Worm (Caenorhabditis elegans) whole organism, early embryonic: Measurements from ENCODE around the gene K12H4.2.

Experiments
- B0310.2 ChIP-seq: sonication (generic microtip); optimal IDR thresholded peaks from 2 replicates; lab custom pipeline; 2016; ENCODE audit warnings: mild to moderate bottlenecking, missing genetic modification characterization, missing compliant biosample characterization
- F13C5.2 ChIP-seq: sonication (generic microtip); optimal IDR thresholded peaks from 2 replicates; lab custom pipeline; 2017; ENCODE audit warnings: mild to moderate bottlenecking, missing genetic modification characterization, inconsistent platforms, missing compliant biosample characterization
- aly-1 ChIP-seq: sonication (generic microtip); optimal IDR thresholded peaks from 2 replicates; lab custom pipeline; 2016; ENCODE audit warnings: missing genetic modification characterization, missing compliant biosample characterization
- ama-1 ChIP-seq: fragments of 150-350 bp; optimal IDR thresholded peaks from 2 replicates; lab custom pipeline; 2014
- ceh-13 ChIP-seq: fragments of 200-800 bp; sonication (Bioruptor generic); optimal IDR thresholded peaks from 2 replicates; lab custom pipeline; 2018; ENCODE audit warnings: mild to moderate bottlenecking, missing genetic modification characterization, missing compliant biosample characterization
- ceh-36 ChIP-seq: sonication (generic microtip); optimal IDR thresholded peaks from 2 replicates; lab custom pipeline; 2016; ENCODE audit warnings: missing genetic modification characterization, inconsistent platforms, missing compliant biosample characterization
- ets-7 ChIP-seq: sonication (generic microtip); optimal IDR thresholded peaks from 2 replicates; lab custom pipeline; 2016; ENCODE audit warnings: missing genotype, missing genetic modification characterization, missing compliant biosample characterization
- flt-1 ChIP-seq: fragments of 200-800 bp; sonication (Bioruptor generic); IDR thresholded peaks from 2 replicates; pipeline ENCODE4 v1.3.6; 2022; ENCODE audit warnings: missing genetic modification characterization, missing compliant biosample characterization
- hmbx-1 ChIP-seq: sonication (generic microtip); optimal IDR thresholded peaks from 2 replicates; lab custom pipeline; 2016; ENCODE audit warnings: mild to moderate bottlenecking, missing genetic modification characterization, missing compliant biosample characterization
- hmg-4 ChIP-seq: fragments of 200-800 bp; sonication (Bioruptor generic); optimal IDR thresholded peaks from 2 replicates; lab custom pipeline; 2018; ENCODE audit warnings: mild to moderate bottlenecking, missing genetic modification characterization, missing compliant biosample characterization
- hnd-1 ChIP-seq: sonication (generic microtip); optimal IDR thresholded peaks from 2 replicates; lab custom pipeline; 2016; ENCODE audit warnings: missing genetic modification characterization, missing compliant biosample characterization
- pes-1 ChIP-seq: fragments of 200-800 bp; sonication (Bioruptor generic); IDR thresholded peaks from 2 replicates; pipeline ENCODE4 v1.3.6; 2022; ENCODE audit warnings: missing genetic modification reagents, missing genetic modification characterization, missing compliant biosample characterization
- scrt-1 ChIP-seq: fragments of 200-800 bp; sonication (Bioruptor generic); IDR thresholded peaks from 2 replicates; pipeline ENCODE4 v1.3.6; 2022; ENCODE audit warnings: missing genetic modification characterization, missing compliant biosample characterization
- sea-1 ChIP-seq: fragments of 200-800 bp; sonication (Bioruptor generic); conservative IDR thresholded peaks from 2 replicates; pipeline ENCODE4 v1.3.6; 2022; ENCODE audit warnings: missing genetic modification characterization, missing compliant biosample characterization
- tbx-11 ChIP-seq: fragments of 200-800 bp; sonication (Bioruptor generic); IDR thresholded peaks from 2 replicates; pipeline ENCODE4 v1.3.6; 2022; ENCODE audit warnings: missing genetic modification characterization, missing compliant biosample characterization
- tbx-37 ChIP-seq: fragments of 200-800 bp; sonication (Bioruptor generic); conservative IDR thresholded peaks from 2 replicates; pipeline ENCODE4 v1.3.6; 2022; ENCODE audit warnings: missing genetic modification reagents, missing genetic modification characterization, missing compliant biosample characterization
- tra-4 ChIP-seq: sonication (generic microtip); optimal IDR thresholded peaks from 2 replicates; lab custom pipeline; 2017; ENCODE audit warnings: missing genetic modification characterization, missing compliant biosample characterization

K12H4.2 gene

ce11 chrIII:8047412-8047811 is at the start of gene K12H4.2:
Gene K12H4.2 (plus strand): TSS chrIII:8047712.
- no peak for TF ChIP-seq ceh-36 (tag; lab: Kevin White, UChicago)
- TF ChIP-seq scrt-1 (GFP tag; lab: Robert Waterston, UW): no peak
- TF ChIP-seq aly-1 (tag; lab: Kevin White, UChicago): no peak
- TF ChIP-seq tbx-11 (GFP tag; lab: Robert Waterston, UW): no peak
- TF ChIP-seq pes-1 (GFP tag; lab: Robert Waterston, UW): no peak
- TF ChIP-seq B0310.2 (tag; lab: Kevin White, UChicago): no peak
- TF ChIP-seq F13C5.2 (tag; lab: Kevin White, UChicago): no peak
- TF ChIP-seq tra-4: no peak
- TF ChIP-seq ama-1 (lab: Kevin White, UChicago): no peak
- TF ChIP-seq ceh-13 (GFP tag; lab: Kevin White, UChicago): no peak
- no peak for TF ChIP-seq flt-1
- no peak for TF ChIP-seq ets-7 (tag; lab: Kevin White, UChicago)
- TF ChIP-seq hmg-4: no peak
- TF ChIP-seq tbx-37: no peak

- no peak for TF ChIP-seq B0310.2 (tag; lab: Kevin White, UChicago)
- TF ChIP-seq sea-1 (GFP tag; lab: Robert Waterston, UW): no peak
- TF ChIP-seq ets-7 (tag; lab: Kevin White, UChicago): no peak
Measured at ce11 chrIII:8001557-8001956, 46.0 kb upstream of the K12H4.2 start.

ce11 chrIII:8004091-8004490 is 43.4 kb upstream of the K12H4.2 start, which contains the start of gene C06G4.6:
Gene C06G4.6 (plus strand): TSS chrIII:8004391.
- TF ChIP-seq F13C5.2 (tag; lab: Kevin White, UChicago): no peak
- no peak for TF ChIP-seq hnd-1 (tag; lab: Kevin White, UChicago)
- TF ChIP-seq ceh-13 (GFP tag; lab: Kevin White, UChicago): no peak
- no peak for TF ChIP-seq aly-1 (tag; lab: Kevin White, UChicago)
- TF ChIP-seq sea-1 (GFP tag; lab: Robert Waterston, UW): no peak
- TF ChIP-seq scrt-1 (GFP tag; lab: Robert Waterston, UW): no peak
- no peak for TF ChIP-seq ets-7 (tag; lab: Kevin White, UChicago)
- no peak for TF ChIP-seq tra-4
- no peak for TF ChIP-seq B0310.2 (tag; lab: Kevin White, UChicago)
- no peak for TF ChIP-seq pes-1 (GFP tag; lab: Robert Waterston, UW)
- TF ChIP-seq hmg-4: no peak
- no peak for TF ChIP-seq tbx-11 (GFP tag; lab: Robert Waterston, UW)
- TF ChIP-seq tbx-37: no peak
- TF ChIP-seq ceh-36 (tag; lab: Kevin White, UChicago): no peak
- no peak for TF ChIP-seq hmbx-1 (tag; lab: Kevin White, UChicago)
- TF ChIP-seq flt-1: no peak
- TF ChIP-seq ama-1 (lab: Kevin White, UChicago): no peak

- no peak for TF ChIP-seq F13C5.2 (tag; lab: Kevin White, UChicago)
- TF ChIP-seq hnd-1 (tag; lab: Kevin White, UChicago): no peak
- TF ChIP-seq hmbx-1 (tag; lab: Kevin White, UChicago): no peak
- TF ChIP-seq flt-1: no peak
- no peak for TF ChIP-seq B0310.2 (tag; lab: Kevin White, UChicago)
- no peak for TF ChIP-seq tbx-11 (GFP tag; lab: Robert Waterston, UW)
- TF ChIP-seq tbx-37: no peak
- no peak for TF ChIP-seq aly-1 (tag; lab: Kevin White, UChicago)
- TF ChIP-seq pes-1 (GFP tag; lab: Robert Waterston, UW): no peak
- no peak for TF ChIP-seq scrt-1 (GFP tag; lab: Robert Waterston, UW)
- TF ChIP-seq ets-7 (tag; lab: Kevin White, UChicago): no peak
- no peak for TF ChIP-seq ceh-13 (GFP tag; lab: Kevin White, UChicago)
- no peak for TF ChIP-seq ceh-36 (tag; lab: Kevin White, UChicago)
- TF ChIP-seq ama-1 (lab: Kevin White, UChicago): no peak
- no peak for TF ChIP-seq tra-4
- no peak for TF ChIP-seq hmg-4
Measured at ce11 chrIII:8009769-8010168, 37.7 kb upstream of the K12H4.2 start, which contains the start of gene cit-1.1. Gene cit-1.1 (minus strand): TSS chrIII:8009821.

DNA sequence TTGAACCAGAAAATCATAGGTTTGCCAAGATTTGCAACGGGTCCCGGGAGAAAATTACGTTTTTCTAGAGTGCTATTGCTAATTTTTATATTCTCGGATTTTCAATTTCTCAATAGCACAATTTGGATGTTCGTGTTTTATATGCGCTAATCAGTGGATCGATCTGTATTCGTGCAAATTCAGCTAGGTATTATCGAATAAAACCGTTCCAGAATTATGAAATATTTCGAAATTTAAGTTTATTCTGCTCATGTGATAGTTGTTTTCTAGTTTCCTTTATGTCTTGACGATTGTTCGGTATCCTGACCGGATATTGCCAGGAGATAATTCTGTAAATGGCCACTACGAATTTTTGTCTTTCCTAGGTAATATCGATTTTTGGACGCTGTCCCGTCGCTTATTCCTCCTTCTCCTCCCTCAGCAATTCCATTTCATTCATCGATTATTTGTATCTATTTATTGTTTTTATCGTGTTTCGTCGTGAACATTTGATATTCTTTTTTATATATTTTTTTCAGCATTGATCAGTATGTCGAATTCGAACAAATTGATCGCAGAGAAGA is 37.2 kb upstream of the K12H4.2 start, which contains the start of gene cit-1.2:
TSS of gene cit-1.2 (plus strand) at position 513 of the 563 bp plus-strand sequence.
- no peak for TF ChIP-seq tbx-37
- TF ChIP-seq aly-1 (tag; lab: Kevin White, UChicago): no peak
- no peak for TF ChIP-seq hnd-1 (tag; lab: Kevin White, UChicago)
- no peak for TF ChIP-seq pes-1 (GFP tag; lab: Robert Waterston, UW)
- no peak for TF ChIP-seq F13C5.2 (tag; lab: Kevin White, UChicago)
- no peak for TF ChIP-seq tbx-11 (GFP tag; lab: Robert Waterston, UW)
- TF ChIP-seq ama-1 (lab: Kevin White, UChicago): no peak
- TF ChIP-seq hmbx-1 (tag; lab: Kevin White, UChicago): no peak
- TF ChIP-seq flt-1: no peak
- TF ChIP-seq hmg-4: no peak
- no peak for TF ChIP-seq B0310.2 (tag; lab: Kevin White, UChicago)
- no peak for TF ChIP-seq ets-7 (tag; lab: Kevin White, UChicago)
- no peak for TF ChIP-seq sea-1 (GFP tag; lab: Robert Waterston, UW)
- TF ChIP-seq ceh-36 (tag; lab: Kevin White, UChicago): no peak
- TF ChIP-seq ceh-13 (GFP tag; lab: Kevin White, UChicago): no peak
- no peak for TF ChIP-seq tra-4
- TF ChIP-seq scrt-1 (GFP tag; lab: Robert Waterston, UW): no peak

DNA sequence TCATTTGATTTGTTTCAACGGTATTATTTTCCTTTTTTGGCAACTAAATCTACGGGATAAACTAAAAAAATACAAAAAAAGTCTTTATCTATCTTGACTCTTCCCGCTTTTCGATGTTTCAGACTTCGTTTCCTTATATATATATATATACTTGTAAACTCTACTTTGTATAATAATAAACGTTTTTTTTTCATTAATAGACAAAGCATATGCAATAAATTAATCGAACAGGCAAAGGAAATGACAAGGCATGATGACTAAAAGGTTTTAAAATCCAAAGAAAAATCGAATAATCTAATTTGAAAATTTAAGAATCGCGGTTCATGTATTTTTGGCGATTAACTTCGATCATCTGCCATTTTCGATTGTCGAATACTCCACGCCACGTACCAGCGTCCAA is 33.9 kb upstream of the K12H4.2 start:
- no peak for TF ChIP-seq tbx-37
- TF ChIP-seq scrt-1 (GFP tag; lab: Robert Waterston, UW): no peak
- no peak for TF ChIP-seq ama-1 (lab: Kevin White, UChicago)
- no peak for TF ChIP-seq tbx-11 (GFP tag; lab: Robert Waterston, UW)
- TF ChIP-seq pes-1 (GFP tag; lab: Robert Waterston, UW): no peak
- no peak for TF ChIP-seq ceh-36 (tag; lab: Kevin White, UChicago)
- TF ChIP-seq hmg-4: no peak
- TF ChIP-seq aly-1 (tag; lab: Kevin White, UChicago): no peak
- no peak for TF ChIP-seq flt-1
- no peak for TF ChIP-seq B0310.2 (tag; lab: Kevin White, UChicago)
- TF ChIP-seq ets-7 (tag; lab: Kevin White, UChicago): no peak
- no peak for TF ChIP-seq tra-4
- TF ChIP-seq hmbx-1 (tag; lab: Kevin White, UChicago): no peak
- TF ChIP-seq F13C5.2 (tag; lab: Kevin White, UChicago): no peak
- TF ChIP-seq sea-1 (GFP tag; lab: Robert Waterston, UW): no peak
- TF ChIP-seq ceh-13 (GFP tag; lab: Kevin White, UChicago): no peak
